Fruit fly (Drosophila melanogaster): ENCODE data around the gene CG32071.

CG32071 gene

dm6 chr3L:11118627-11119395 is 15.1 kb upstream of the CG32071 start (continued):
- TF ChIP-seq CG42726 (GFP tag; IDR thresholded peaks at IDR 0.05; ENCODE audit: partially characterized antibody) (no peak), CG13296 (GFP tag; optimal IDR thresholded peaks at IDR 0.05) (peak; percentile 83), bbx (GFP tag; IDR thresholded peaks at IDR 0.05; ENCODE audit: partially characterized antibody) (peak; percentile 26; the same call in 1 of the 2 replicates), Nf-YB (GFP tag; optimal IDR thresholded peaks at IDR 0.05) (peak; percentile 67), HHEX (GFP tag; optimal IDR thresholded peaks at IDR 0.05) (peak; percentile 83), CG1647 (GFP tag; optimal IDR thresholded peaks at IDR 0.05) (peak; percentile 47), Dip3 (GFP tag; optimal IDR thresholded peaks at IDR 0.05) (peak; percentile 31), zen2 (GFP tag; IDR thresholded peaks at IDR 0.05; ENCODE audit: partially characterized antibody) (no peak), nau (GFP tag; optimal IDR thresholded peaks at IDR 0.05) (peak; percentile 83), ranshi (GFP tag; IDR thresholded peaks at IDR 0.05) (peak; percentile 31; the same call in 1 of the 2 replicates), odd (GFP tag; optimal IDR thresholded peaks at IDR 0.05) (peak; percentile 58), CTCF (GFP tag; optimal IDR thresholded peaks at IDR 0.05) (peak; percentile 6), CG7987 (GFP tag; optimal IDR thresholded peaks at IDR 0.05) (peak; percentile 89), CG10321 (GFP tag; IDR thresholded peaks at IDR 0.05) (no peak), Bdp1 (GFP tag; optimal IDR thresholded peaks at IDR 0.05) (peak; percentile 4), Dp (GFP tag; optimal IDR thresholded peaks at IDR 0.05) (no peak), CG16779 (GFP tag; IDR thresholded peaks at IDR 0.05) (0 out of 2 replicates have a peak, but pooled peaks have one; percentile 34), wdn (GFP tag; IDR thresholded peaks at IDR 0.05) (peak; percentile 51; the same call in 1 of the 2 replicates), vvl (GFP tag; IDR thresholded peaks at IDR 0.05) (peak; percentile 75; the same call in 1 of the 2 replicates), z (GFP tag; IDR thresholded peaks at IDR 0.05) (no peak), CG6254 (GFP tag; optimal IDR thresholded peaks at IDR 0.05) (peak; percentile 61), sens-2 (GFP tag; IDR thresholded peaks at IDR 0.05) (peak; percentile 68), CG2202 (tag; optimal IDR thresholded peaks at IDR 0.05) (peak; percentile 69), hb (GFP tag; IDR thresholded peaks at IDR 0.05; ENCODE audit: partially characterized antibody) (no peak), scrt (GFP tag; optimal IDR thresholded peaks at IDR 0.05) (peak; percentile 78), sim (GFP tag; IDR thresholded peaks at IDR 0.05) (peak; percentile 77), CG15514 (GFP tag; optimal IDR thresholded peaks at IDR 0.05) (peak; percentile 73), tio (GFP tag; optimal IDR thresholded peaks at IDR 0.05) (no peak), CG2712 (tag; optimal IDR thresholded peaks at IDR 0.05) (peak; percentile 35), Ssrp (tag; optimal IDR thresholded peaks at IDR 0.05) (peak; percentile 2), CG31365 (tag; optimal IDR thresholded peaks at IDR 0.05) (peak; percentile 77), ase (GFP tag; IDR thresholded peaks at IDR 0.05) (0 out of 3 replicates have a peak, but pooled peaks have one; percentile 30), H15 (GFP tag; IDR thresholded peaks at IDR 0.05) (0 out of 3 replicates have a peak, but pooled peaks have one; percentile 26), shn (GFP tag; optimal IDR thresholded peaks at IDR 0.05) (peak; percentile 58), dati (GFP tag; IDR thresholded peaks at IDR 0.05) (no peak), schlank (tag; optimal IDR thresholded peaks at IDR 0.05) (peak; percentile 85), CG31224 (GFP tag; IDR thresholded peaks at IDR 0.05) (no peak), CG32772 (GFP tag; IDR thresholded peaks at IDR 0.05) (no peak), CG31441 (GFP tag; IDR thresholded peaks at IDR 0.05) (peak; percentile 25), Gug (GFP tag; IDR thresholded peaks at IDR 0.05) (no peak), CG10209 (GFP tag; optimal IDR thresholded peaks at IDR 0.05) (peak; percentile 81), psq (GFP tag; optimal IDR thresholded peaks at IDR 0.05) (peak; percentile 67), CrebB (tag; optimal IDR thresholded peaks at IDR 0.05) (peak; percentile 88), Lim3 (GFP tag; IDR thresholded peaks at IDR 0.05) (no peak), CG7963 (GFP tag; IDR thresholded peaks at IDR 0.05; ENCODE audit: partially characterized antibody) (no peak)

Measured in whole organism, embryonic.